Worm (Caenorhabditis elegans): ENCODE data around the gene cogc-8.

- peak in 1 of 6 experiments; percentile 24 for TF ChIP-seq elt-3 (tag; optimal IDR thresholded peaks at IDR 0.05)
- TF ChIP-seq grh-1 (GFP tag; IDR thresholded peaks at IDR 0.05) = no peak
- TF ChIP-seq efl-1 (optimal IDR thresholded peaks at IDR 0.05) = peak; percentile 69 to 94
- peak; percentile 95 to 99 for TF ChIP-seq efl-1 (GFP tag; optimal IDR thresholded peaks at IDR 0.05 in 1 of 2)
- no peak for TF ChIP-seq pag-3 (tag; optimal IDR thresholded peaks at IDR 0.05; ENCODE audit: borderline replicate concordance, insufficient read depth)
- peak; percentile 42 for TF ChIP-seq fos-1 (tag; optimal IDR thresholded peaks at IDR 0.05)
- peak; percentile 18 for TF ChIP-seq lin-13 (GFP tag; optimal IDR thresholded peaks at IDR 0.05)
These were observed 21.4 kb downstream of the cogc-8 start, which contains the start of gene pqbp-1.1 for ce11 chrIV:261607-262006.
